Worm (Caenorhabditis elegans): ENCODE results near the gene hot-4.

Gene hot-4

DNA sequence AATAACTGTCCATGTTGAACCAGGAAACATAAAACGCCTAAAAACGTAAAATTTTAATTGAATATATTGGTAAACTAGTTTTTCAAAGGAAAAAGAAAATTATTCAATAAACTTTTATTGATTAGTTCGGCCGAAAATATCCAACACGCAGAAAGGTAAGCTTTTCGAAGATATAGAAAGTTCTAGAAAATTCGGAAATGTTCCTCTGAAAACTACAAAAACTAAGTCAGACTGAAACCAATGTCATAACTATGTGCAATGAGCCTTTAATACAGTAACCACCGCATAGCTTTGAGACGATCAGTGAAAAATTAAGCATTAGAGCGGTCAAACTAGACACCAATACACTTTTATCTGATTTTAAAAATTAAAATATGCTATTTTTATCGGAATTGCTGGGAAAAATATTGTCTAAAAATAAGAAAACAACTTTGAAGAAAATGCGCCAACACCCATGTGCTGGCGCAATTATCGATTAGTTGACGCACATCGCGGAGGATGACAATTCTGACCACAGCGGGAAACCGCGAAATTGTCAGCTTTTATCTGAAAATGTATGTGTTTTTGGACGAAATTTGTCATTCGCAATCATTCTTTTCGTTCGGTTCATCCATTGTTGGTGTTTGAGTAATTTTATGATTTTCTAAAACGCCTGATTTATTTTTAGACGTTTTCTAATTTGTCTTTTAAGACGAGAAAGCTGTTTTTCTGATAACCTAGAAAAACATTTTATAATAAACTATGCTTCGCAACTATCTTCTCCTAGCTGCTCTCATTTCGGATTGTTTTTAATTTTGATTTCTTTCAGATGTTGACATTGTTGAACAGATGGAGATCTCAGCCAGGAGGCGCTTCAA lies 18.6 kb upstream of the hot-4 start, which contains the start of the genes C23G10.7 and rpn-2 (continued):
- TF ChIP-seq F49E8.2 (tag; optimal IDR thresholded peaks at IDR 0.05; ENCODE audit: insufficient read depth): no peak
- TF ChIP-seq snpc-1.1 (tag; optimal IDR thresholded peaks at IDR 0.05; ENCODE audit: insufficient read depth): peak; percentile 51
- peak; percentile 88 for TF ChIP-seq efl-1 (GFP tag; optimal IDR thresholded peaks at IDR 0.05)
- peak; percentile 66 for TF ChIP-seq madf-8 (GFP tag; conservative IDR thresholded peaks at IDR 0.05)
- peak; percentile 64 for TF ChIP-seq lin-40 (tag; optimal IDR thresholded peaks at IDR 0.05)
- peak; percentile 46 for TF ChIP-seq him-1 (tag; optimal IDR thresholded peaks at IDR 0.05)
- TF ChIP-seq F22D6.2 (tag; optimal IDR thresholded peaks at IDR 0.05): no peak
- peak; percentile 94 for TF ChIP-seq lsl-1 (GFP tag; optimal IDR thresholded peaks at IDR 0.05)

DNA sequence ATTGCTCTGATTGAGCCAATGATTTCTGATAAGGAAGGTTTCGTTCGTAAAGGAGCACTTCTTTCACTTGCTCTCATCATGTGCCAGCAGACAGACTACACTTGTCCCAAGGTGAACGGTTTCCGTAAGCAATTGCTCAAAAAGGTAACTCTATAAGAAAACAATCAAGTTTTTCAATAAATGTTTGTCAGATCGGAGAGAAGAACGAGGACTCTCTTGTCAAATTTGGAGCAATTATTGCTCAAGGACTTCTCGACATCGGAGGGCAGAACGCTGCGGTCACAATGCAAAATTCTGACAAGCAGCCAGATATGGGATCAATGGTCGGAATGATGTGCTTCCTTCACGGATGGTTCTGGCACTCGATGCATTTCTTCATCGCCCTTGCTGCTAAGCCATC lies 15.9 kb upstream of the hot-4 start:
- TF ChIP-seq ama-1 (optimal IDR thresholded peaks at IDR 0.05): no peak
- no peak for TF ChIP-seq ama-1 (GFP tag; optimal IDR thresholded peaks at IDR 0.05)
- TF ChIP-seq rcor-1 (GFP tag; IDR thresholded peaks at IDR 0.05): no peak
- TF ChIP-seq fkh-3 (tag; optimal IDR thresholded peaks at IDR 0.05): no peak
- no peak for TF ChIP-seq madf-6 (GFP tag; IDR thresholded peaks at IDR 0.05)
- TF ChIP-seq zfh-2 (GFP tag; conservative IDR thresholded peaks at IDR 0.05): no peak
- TF ChIP-seq F33H1.4 (GFP tag; IDR thresholded peaks at IDR 0.05): no peak
- TF ChIP-seq cebp-1 (GFP tag; IDR thresholded peaks at IDR 0.05): no peak
- TF ChIP-seq cebp-1 (tag; optimal IDR thresholded peaks at IDR 0.05): no peak
- no peak for TF ChIP-seq lin-26 (GFP tag; IDR thresholded peaks at IDR 0.05)
- no peak for TF ChIP-seq repo-1 (tag; optimal IDR thresholded peaks at IDR 0.05)
- no peak for TF ChIP-seq lin-54 (GFP tag; optimal IDR thresholded peaks at IDR 0.05)
- TF ChIP-seq hmg-20 (GFP tag; IDR thresholded peaks at IDR 0.05): no peak
- TF ChIP-seq nfya-1 (tag; optimal IDR thresholded peaks at IDR 0.05; ENCODE audit: borderline replicate concordance, insufficient read depth): no peak
- no peak for TF ChIP-seq lsy-27 (tag; optimal IDR thresholded peaks at IDR 0.05; ENCODE audit: borderline replicate concordance, insufficient read depth)
- no peak for TF ChIP-seq pha-4 (tag; optimal IDR thresholded peaks at IDR 0.05)
- TF ChIP-seq T26A5.8 (tag; optimal IDR thresholded peaks at IDR 0.05): no peak

DNA sequence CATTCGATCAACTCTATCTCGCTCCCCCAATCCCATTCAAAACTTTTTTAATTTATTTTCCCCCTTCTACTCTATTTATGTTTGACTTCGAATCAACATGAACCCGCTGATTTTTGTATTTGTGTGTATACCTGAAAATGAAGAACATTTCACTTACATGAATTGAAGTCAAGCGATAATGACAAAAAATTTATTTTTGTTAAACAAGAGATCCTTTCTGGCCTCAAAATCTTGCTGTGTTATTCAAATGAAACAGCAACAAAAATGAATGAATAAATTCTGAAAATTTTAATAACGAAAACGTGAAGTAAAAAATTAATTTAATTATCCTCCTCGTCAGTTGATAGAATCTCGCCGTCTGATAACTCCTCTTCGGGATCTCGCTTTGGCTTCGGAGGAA lies 14.8 kb upstream of the hot-4 start:
- 0 out of 2 replicates have a peak, but pooled peaks have one; percentile 29 for TF ChIP-seq ceh-58 (GFP tag; IDR thresholded peaks at IDR 0.05)
- peak; percentile 12 for TF ChIP-seq ztf-18 (tag; optimal IDR thresholded peaks at IDR 0.05)
- TF ChIP-seq F49E8.2 (tag; optimal IDR thresholded peaks at IDR 0.05; ENCODE audit: insufficient read depth): peak; percentile 85
- no peak for TF ChIP-seq cebp-1 (GFP tag; IDR thresholded peaks at IDR 0.05)
- peak; percentile 8 for TF ChIP-seq cebp-1 (tag; optimal IDR thresholded peaks at IDR 0.05)
- TF ChIP-seq unc-130 (GFP tag; optimal IDR thresholded peaks at IDR 0.05): peak; percentile 48
- peak; percentile 46 for TF ChIP-seq lin-54 (GFP tag; optimal IDR thresholded peaks at IDR 0.05)
- peak; percentile 34 for TF ChIP-seq hmg-1.2 (GFP tag; IDR thresholded peaks at IDR 0.05)
- no peak for TF ChIP-seq rcor-1 (GFP tag; IDR thresholded peaks at IDR 0.05)
- no peak for TF ChIP-seq snpc-1.3 (tag; optimal IDR thresholded peaks at IDR 0.05; ENCODE audit: insufficient read depth)
- no peak for TF ChIP-seq Y67H2A.10 (GFP tag; conservative IDR thresholded peaks at IDR 0.05)
- peak; percentile 9 for TF ChIP-seq efl-1 (GFP tag; optimal IDR thresholded peaks at IDR 0.05)
- TF ChIP-seq hrde-1 (tag; optimal IDR thresholded peaks at IDR 0.05; ENCODE audit: borderline replicate concordance): peak; percentile 93
- TF ChIP-seq sea-2 (GFP tag; IDR thresholded peaks at IDR 0.05): no peak
- TF ChIP-seq lir-1 (GFP tag; conservative IDR thresholded peaks at IDR 0.05): no peak
- TF ChIP-seq him-1 (tag; optimal IDR thresholded peaks at IDR 0.05): peak; percentile 72
- TF ChIP-seq D2030.7 (GFP tag; IDR thresholded peaks at IDR 0.05): peak; percentile 25; the same call in 1 of the 2 replicates
- no peak for TF ChIP-seq let-526 (GFP tag; IDR thresholded peaks at IDR 0.05)
- TF ChIP-seq madf-6 (GFP tag; IDR thresholded peaks at IDR 0.05): peak; percentile 50
- peak; percentile 14 for TF ChIP-seq tlf-1 (GFP tag; optimal IDR thresholded peaks at IDR 0.05)
- TF ChIP-seq F57A8.1 (GFP tag; optimal IDR thresholded peaks at IDR 0.05): no peak
- no peak for TF ChIP-seq bed-1 (GFP tag; IDR thresholded peaks at IDR 0.05)
- peak; percentile 7 for TF ChIP-seq die-1 (tag; optimal IDR thresholded peaks at IDR 0.05)
- 0 out of 2 replicates have a peak, but pooled peaks have one; percentile 41 for TF ChIP-seq ztf-25 (GFP tag; IDR thresholded peaks at IDR 0.05)
- TF ChIP-seq ceh-91 (GFP tag; IDR thresholded peaks at IDR 0.05): 0 out of 2 replicates have a peak, but pooled peaks have one; percentile 14

All from whole organism, young adult.